Worm (Caenorhabditis elegans) whole organism, mixed stage, embryonic: ENCODE results near the gene spp-16.

Experiments used
- sptf-1 ChIP-seq: sonication (generic microtip); optimal IDR thresholded peaks from 2 replicates; lab custom pipeline; 2017; ENCODE audit warnings: mild to moderate bottlenecking, missing genetic modification characterization, moderate library complexity, missing compliant biosample characterization
- unc-39 ChIP-seq: fragments of 150-350 bp; optimal IDR thresholded peaks from 2 replicates; lab custom pipeline; 2014; ENCODE audit warnings: missing biosample characterization, missing genetic modification characterization

- TF ChIP-seq sptf-1 (tag; lab: Kevin White, UChicago) (no peak), unc-39 (no peak)
These were observed 39.5 kb upstream of the spp-16 start for ce11 chrV:10940571-10940991.
